Worm (Caenorhabditis elegans) whole organism, L4 larva: ENCODE data around the gene xbx-9.

Experiments used
- D1046.2 ChIP-seq: fragments of 200-800 bp; sonication (Bioruptor generic); IDR thresholded peaks from 2 replicates; pipeline ENCODE4 v1.3.6; 2022; ENCODE audit warnings: missing genetic modification characterization, missing compliant biosample characterization
- F37D6.2 ChIP-seq: sonication (generic microtip); optimal IDR thresholded peaks from 2 replicates; lab custom pipeline; 2016; ENCODE audit warnings: mild to moderate bottlenecking, missing genetic modification characterization, missing compliant biosample characterization
- T26A8.4 ChIP-seq: fragments of 200-800 bp; sonication (Bioruptor generic); IDR thresholded peaks from 2 replicates; pipeline ENCODE4 v1.3.6; 2022; ENCODE audit warnings: missing genetic modification characterization, missing compliant biosample characterization
- Y105C5A.15 ChIP-seq: fragments of 200-800 bp; sonication (Bioruptor generic); IDR thresholded peaks from 2 replicates; pipeline ENCODE4 v1.3.6; 2022; ENCODE audit warnings: missing genetic modification characterization, missing compliant biosample characterization
- Y48G9A.11 ChIP-seq: fragments of 200-800 bp; sonication (Bioruptor generic); IDR thresholded peaks from 2 replicates; pipeline ENCODE4 v1.3.6; 2022; ENCODE audit warnings: missing genetic modification reagents, missing genetic modification characterization, missing compliant biosample characterization
- Y75B8A.6 ChIP-seq: fragments of 200-800 bp; sonication (Bioruptor generic); IDR thresholded peaks from 2 replicates; pipeline ENCODE4 v1.3.6; 2022; ENCODE audit warnings: missing genetic modification reagents, missing genetic modification characterization, missing compliant biosample characterization
- ZK337.2 ChIP-seq: fragments of 200-800 bp; sonication (Bioruptor generic); IDR thresholded peaks from 2 replicates; pipeline ENCODE4 v1.3.6; 2022; ENCODE audit warnings: missing genetic modification reagents, missing genetic modification characterization, missing compliant biosample characterization
- ceh-28 ChIP-seq: fragments of 150-350 bp; optimal IDR thresholded peaks from 2 replicates; lab custom pipeline; 2014; ENCODE audit warnings: missing biosample characterization, missing genetic modification reagents, missing genetic modification characterization
- ceh-44 ChIP-seq: fragments of 200-800 bp; sonication (Bioruptor generic); IDR thresholded peaks from 2 replicates; pipeline ENCODE4 v1.3.6; 2022; ENCODE audit warnings: missing genetic modification reagents, missing genetic modification characterization, missing compliant biosample characterization
- ctbp-1 ChIP-seq: fragments of 200-800 bp; sonication (Bioruptor generic); IDR thresholded peaks from 2 replicates; pipeline ENCODE4 v1.3.6; 2022; ENCODE audit warnings: missing genetic modification reagents, missing genetic modification characterization, missing compliant biosample characterization
- daf-12 ChIP-seq: fragments of 150-350 bp; optimal IDR thresholded peaks from 2 replicates; lab custom pipeline; 2014; ENCODE audit warnings: missing biosample characterization, missing genetic modification reagents, missing genetic modification characterization
- daf-16 ChIP-seq, 3 experiments: sonication (generic microtip); optimal IDR thresholded peaks; 2 replicates each; lab custom pipeline; 2016 to 2017; ENCODE audit warnings: missing genetic modification characterization in 3 of 3, missing genetic modification reagents in 3 of 3, mild to moderate bottlenecking in 2 of 3, missing compliant biosample characterization in 2 of 3, missing biosample characterization in 1 of 3, moderate library complexity in 1 of 3
- daf-19 ChIP-seq: fragments of 200-800 bp; sonication (Bioruptor generic); conservative IDR thresholded peaks from 2 replicates; pipeline ENCODE4 v1.3.6; 2022; ENCODE audit warnings: missing genetic modification characterization, missing compliant biosample characterization
- dmd-6 ChIP-seq: fragments of 200-800 bp; sonication (Bioruptor generic); IDR thresholded peaks from 2 replicates; pipeline ENCODE4 v1.3.6; 2022; ENCODE audit warnings: missing genetic modification reagents, missing genetic modification characterization, missing compliant biosample characterization
- dmd-8 ChIP-seq: fragments of 200-800 bp; sonication (Bioruptor generic); IDR thresholded peaks from 2 replicates; pipeline ENCODE4 v1.3.6; 2022; ENCODE audit warnings: missing genetic modification characterization, missing compliant biosample characterization
- dmd-9 ChIP-seq: fragments of 200-800 bp; sonication (Bioruptor generic); IDR thresholded peaks from 2 replicates; pipeline ENCODE4 v1.3.6; 2022; ENCODE audit warnings: missing genetic modification reagents, missing genetic modification characterization, missing compliant biosample characterization
- jun-1 ChIP-seq: fragments of 150-350 bp; optimal IDR thresholded peaks from 2 replicates; lab custom pipeline; 2014; ENCODE audit warnings: missing biosample characterization, missing genetic modification reagents, missing genetic modification characterization
- lin-1 ChIP-seq: fragments of 200-800 bp; sonication (Bioruptor generic); IDR thresholded peaks from 2 replicates; pipeline ENCODE4 v1.3.6; 2022; ENCODE audit warnings: missing genetic modification reagents, missing genetic modification characterization, missing compliant biosample characterization
- lin-13 ChIP-seq: fragments of 150-350 bp; optimal IDR thresholded peaks from 2 replicates; lab custom pipeline; 2014; ENCODE audit warnings: missing biosample characterization, missing genetic modification reagents, missing genetic modification characterization
- lin-29 ChIP-seq: fragments of 200-800 bp; sonication (Bioruptor generic); IDR thresholded peaks from 2 replicates; pipeline ENCODE4 v1.3.6; 2022; ENCODE audit warnings: missing genetic modification reagents, missing genetic modification characterization, missing compliant biosample characterization
- lin-38 ChIP-seq: fragments of 200-800 bp; sonication (Bioruptor generic); IDR thresholded peaks from 2 replicates; pipeline ENCODE4 v1.3.6; 2022; ENCODE audit warnings: missing genetic modification reagents, missing genetic modification characterization, missing compliant biosample characterization
- lin-39 ChIP-seq: fragments of 150-350 bp; optimal IDR thresholded peaks from 2 replicates; lab custom pipeline; 2014; ENCODE audit warnings: missing biosample characterization, missing genetic modification reagents, missing genetic modification characterization
- lir-3 ChIP-seq: sonication (generic microtip); optimal IDR thresholded peaks from 2 replicates; lab custom pipeline; 2016; ENCODE audit warnings: mild to moderate bottlenecking, missing genetic modification characterization, missing compliant biosample characterization
- madf-9 ChIP-seq: fragments of 200-800 bp; sonication (Bioruptor generic); conservative IDR thresholded peaks from 2 replicates; pipeline ENCODE4 v1.3.6; 2022; ENCODE audit warnings: missing genetic modification reagents, missing genetic modification characterization, missing compliant biosample characterization
- nhr-237 ChIP-seq: sonication (generic microtip); optimal IDR thresholded peaks from 2 replicates; lab custom pipeline; 2017; ENCODE audit warnings: missing biosample characterization, missing genetic modification characterization
- nhr-25 ChIP-seq: sonication (generic microtip); optimal IDR thresholded peaks from 2 replicates; lab custom pipeline; 2017; ENCODE audit warnings: missing genetic modification characterization, mild to moderate bottlenecking, missing compliant biosample characterization, antibody characterized with exemption, moderate library complexity, borderline replicate concordance; ENCODE audit not compliant: insufficient read depth
- nhr-28 ChIP-seq: fragments of 150-350 bp; optimal IDR thresholded peaks from 2 replicates; lab custom pipeline; 2014; ENCODE audit warnings: missing biosample characterization, missing genetic modification characterization
- nhr-42 ChIP-seq: fragments of 200-800 bp; sonication (Bioruptor generic); IDR thresholded peaks from 2 replicates; pipeline ENCODE4 v1.3.6; 2022; ENCODE audit warnings: missing genetic modification characterization, missing compliant biosample characterization
- nhr-48 ChIP-seq: sonication (generic microtip); optimal IDR thresholded peaks from 2 replicates; lab custom pipeline; 2016; ENCODE audit warnings: mild to moderate bottlenecking, missing genetic modification characterization, missing compliant biosample characterization
- nhr-76 ChIP-seq: fragments of 150-350 bp; optimal IDR thresholded peaks from 2 replicates; lab custom pipeline; 2014; ENCODE audit warnings: missing biosample characterization, missing genetic modification characterization
- pha-4 ChIP-seq, 2 experiments: fragments of 150-350 bp in 1 of 2; fragments of 200-800 bp in 1 of 2; sonication (Bioruptor generic) in 1 of 2; IDR thresholded peaks in 1 of 2; optimal IDR thresholded peaks in 1 of 2; 2 replicates each; pipeline versions ENCODE4 v1.3.6 to Lab custom; 2014 to 2022; ENCODE audit warnings: missing genetic modification characterization in 2 of 2, missing genetic modification reagents in 2 of 2, missing biosample characterization in 1 of 2, missing compliant biosample characterization in 1 of 2
- skn-1 ChIP-seq: fragments of 150-350 bp; optimal IDR thresholded peaks from 2 replicates; lab custom pipeline; 2014; ENCODE audit warnings: missing biosample characterization, missing genetic modification characterization
- spr-1 ChIP-seq: sonication (generic microtip); optimal IDR thresholded peaks from 2 replicates; lab custom pipeline; 2016; ENCODE audit warnings: mild to moderate bottlenecking, missing genetic modification characterization, missing compliant biosample characterization
- zag-1 ChIP-seq: fragments of 150-350 bp; optimal IDR thresholded peaks from 2 replicates; lab custom pipeline; 2014; ENCODE audit warnings: missing biosample characterization, missing genetic modification characterization
- zip-11 ChIP-seq: fragments of 200-800 bp; sonication (Bioruptor generic); IDR thresholded peaks from 2 replicates; pipeline ENCODE4 v1.3.6; 2022; ENCODE audit warnings: missing genetic modification characterization, missing compliant biosample characterization
- zip-2 ChIP-seq: fragments of 150-350 bp; optimal IDR thresholded peaks from 2 replicates; lab custom pipeline; 2014; ENCODE audit warnings: missing biosample characterization, missing genetic modification characterization
- ztf-11 ChIP-seq: fragments of 150-350 bp; optimal IDR thresholded peaks from 2 replicates; lab custom pipeline; 2014; ENCODE audit warnings: missing biosample characterization, missing genetic modification characterization

Gene xbx-9

ce11 chrV:12719713-12720112 is 14.3 kb upstream of the xbx-9 start, which contains the start of gene R11D1.7:
TSS of gene R11D1.7 (plus strand) at chrV:12720013.
- TF ChIP-seq D1046.2 (GFP tag; lab: Robert Waterston, UW) (no peak), zip-11 (no peak), madf-9 (GFP tag; lab: Robert Waterston, UW) (no peak), nhr-42 (GFP tag; lab: Robert Waterston, UW) (no peak), ctbp-1 (GFP tag; lab: Robert Waterston, UW) (no peak), Y75B8A.6 (GFP tag; lab: Robert Waterston, UW) (no peak), zip-2 (no peak), nhr-48 (tag; lab: Kevin White, UChicago) (no peak), nhr-237 (no peak), dmd-8 (no peak), pha-4 (GFP tag; IDR thresholded peaks at IDR 0.05; lab: Robert Waterston, UW) (no peak), pha-4 (tag; optimal IDR thresholded peaks at IDR 0.05; lab: Kevin White, UChicago) (no peak), jun-1 (tag; lab: Kevin White, UChicago) (no peak), dmd-6 (GFP tag; lab: Robert Waterston, UW) (no peak), lin-1 (GFP tag; lab: Robert Waterston, UW) (no peak), T26A8.4 (no peak)

- TF ChIP-seq nhr-25 (tag; lab: Kevin White, UChicago) (no peak), dmd-9 (GFP tag; lab: Robert Waterston, UW) (no peak), lin-13 (GFP tag; lab: Kevin White, UChicago) (no peak), ceh-44 (GFP tag; lab: Robert Waterston, UW) (no peak), F37D6.2 (no peak), ztf-11 (no peak), nhr-28 (tag; lab: Kevin White, UChicago) (no peak), Y105C5A.15 (GFP tag; lab: Robert Waterston, UW) (no peak), nhr-42 (GFP tag; lab: Robert Waterston, UW) (no peak), skn-1 (tag; lab: Kevin White, UChicago) (no peak), Y48G9A.11 (GFP tag; lab: Robert Waterston, UW) (no peak), spr-1 (tag; lab: Kevin White, UChicago) (no peak), zag-1 (tag; lab: Kevin White, UChicago) (no peak), lir-3 (tag; lab: Kevin White, UChicago) (no peak), lin-39 (no peak), lin-29 (no peak), nhr-76 (tag; lab: Kevin White, UChicago) (no peak), ceh-28 (tag; lab: Kevin White, UChicago) (no peak)
These were observed 8.1 kb upstream of the xbx-9 start, which contains the start of gene R11D1.12 for ce11 chrV:12725893-12726292. TSS of gene R11D1.12 (minus strand) at chrV:12725993.

DNA sequence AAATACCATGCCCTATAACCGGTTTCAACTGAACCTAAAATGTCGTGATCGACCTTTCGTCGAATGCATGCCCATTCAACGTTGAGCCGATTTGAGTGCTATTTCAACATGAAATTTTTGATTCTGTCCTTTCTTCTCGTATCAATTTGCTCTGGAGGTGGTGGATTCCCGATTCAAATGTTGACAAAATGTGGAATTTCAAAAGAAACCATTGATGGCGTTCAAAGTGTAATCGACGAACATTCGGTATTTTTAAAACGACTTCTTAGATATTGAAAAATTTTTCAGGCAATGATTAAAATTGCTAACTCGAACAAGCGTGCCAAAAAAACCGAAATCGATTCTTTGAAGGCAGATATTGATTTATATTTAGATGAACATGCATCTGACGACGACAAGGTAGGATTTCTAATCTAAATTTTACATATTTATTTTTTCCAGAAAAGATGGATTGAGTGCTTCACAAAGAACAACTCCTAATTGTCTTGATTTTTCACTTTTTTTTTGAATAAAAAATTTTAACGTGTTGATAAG is 6.8 kb upstream of the xbx-9 start, which contains the start of gene R11D1.13:
R11D1.13 (plus strand) TSS at position 51 of the 534 bp plus-strand sequence.
- TF ChIP-seq Y48G9A.11 (GFP tag; lab: Robert Waterston, UW) = peak; percentile 31; the same call in 1 of the 2 replicates
- no peak for TF ChIP-seq spr-1 (tag; lab: Kevin White, UChicago)
- TF ChIP-seq daf-19 (GFP tag; lab: Robert Waterston, UW) = 0 out of 2 replicates have a peak, but pooled peaks have one; percentile 46
- no peak for TF ChIP-seq daf-16 (GFP tag; optimal IDR thresholded peaks at IDR 0.05; lab: Kevin White, UChicago)
- no peak for TF ChIP-seq daf-16 (tag; optimal IDR thresholded peaks at IDR 0.05; lab: Kevin White, UChicago)
- no peak for TF ChIP-seq nhr-25 (tag; lab: Kevin White, UChicago)
- no peak for TF ChIP-seq daf-12 (tag; lab: Kevin White, UChicago)
- peak; percentile 36; the same call in 1 of the 2 replicates for TF ChIP-seq lin-38
- no peak for TF ChIP-seq ZK337.2 (GFP tag; lab: Robert Waterston, UW)
- no peak for TF ChIP-seq Y105C5A.15 (GFP tag; lab: Robert Waterston, UW)
